Fruit fly (Drosophila melanogaster) whole organism, embryonic: ENCODE measurements around the gene CG13898.
A peak's percentile ranks its signal among the peaks of the same experiment; 100 is the strongest.

Experiments
- Antp ChIP-seq: fragments of 200-800 bp; sonication (Bioruptor generic); optimal IDR thresholded peaks from 3 replicates; lab custom pipeline; 2016; ENCODE audit warnings: missing biosample characterization, missing genetic modification characterization
- CG10366 ChIP-seq: fragments of 200-800 bp; sonication (Bioruptor generic); IDR thresholded peaks from 2 replicates; pipeline ENCODE4 v1.3.6; 2022; ENCODE audit warnings: missing biosample characterization, missing genetic modification characterization
- CG10959 ChIP-seq: fragments of 200-800 bp; sonication (Bioruptor generic); IDR thresholded peaks from 2 replicates; pipeline ENCODE4 v1.3.6; 2022; ENCODE audit warnings: missing biosample characterization, missing genetic modification characterization
- CG11247 ChIP-seq: fragments of 200-800 bp; sonication (Bioruptor generic); IDR thresholded peaks from 2 replicates; pipeline ENCODE4 v1.3.6; 2022; ENCODE audit warnings: missing biosample characterization, missing genetic modification characterization
- CG12744 ChIP-seq: fragments of 200-800 bp; sonication (Bioruptor generic); optimal IDR thresholded peaks from 2 replicates; lab custom pipeline; 2016; ENCODE audit warnings: missing biosample characterization, missing genetic modification characterization
- CG12942 ChIP-seq: fragments of 200-800 bp; sonication (Bioruptor generic); optimal IDR thresholded peaks from 3 replicates; lab custom pipeline; 2016; ENCODE audit warnings: missing biosample characterization, missing genetic modification characterization
- CG13775 ChIP-seq: fragments of 200-800 bp; sonication (Bioruptor generic); optimal IDR thresholded peaks from 3 replicates; lab custom pipeline; 2017; ENCODE audit warnings: missing biosample characterization, mild to moderate bottlenecking, missing genetic modification characterization
- CG17385 ChIP-seq: fragments of 200-800 bp; sonication (Bioruptor generic); optimal IDR thresholded peaks from 3 replicates; lab custom pipeline; 2018; ENCODE audit warnings: missing biosample characterization, mild to moderate bottlenecking, missing genetic modification characterization
- CG1832 ChIP-seq: fragments of 200-800 bp; sonication (Bioruptor generic); optimal IDR thresholded peaks from 2 replicates; lab custom pipeline; 2017; ENCODE audit warnings: missing biosample characterization, mild to moderate bottlenecking, missing genetic modification characterization, inconsistent platforms
- CG2889 ChIP-seq: fragments of 200-800 bp; sonication (Bioruptor generic); IDR thresholded peaks from 3 replicates; pipeline ENCODE4 v1.3.6; 2022; ENCODE audit warnings: missing biosample characterization, missing genetic modification characterization
- CG31224 ChIP-seq: fragments of 200-800 bp; sonication (Bioruptor generic); IDR thresholded peaks from 2 replicates; pipeline ENCODE4 v1.3.6; 2022; ENCODE audit warnings: missing biosample characterization, missing genetic modification characterization
- CG33557 ChIP-seq: fragments of 200-800 bp; sonication (Bioruptor generic); optimal IDR thresholded peaks from 2 replicates; lab custom pipeline; 2019; ENCODE audit warnings: missing biosample characterization, mild to moderate bottlenecking, missing genetic modification characterization, moderate library complexity
- CG3726 ChIP-seq: fragments of 200-800 bp; sonication (Bioruptor generic); IDR thresholded peaks from 3 replicates; pipeline ENCODE4, ENCODE4 v1.3.6; 2022; ENCODE audit warnings: missing biosample characterization, missing genetic modification characterization
- CG43689 ChIP-seq: fragments of 200-800 bp; sonication (Bioruptor generic); IDR thresholded peaks from 2 replicates; pipeline ENCODE4 v1.3.6; 2022; ENCODE audit warnings: missing biosample characterization, missing genetic modification characterization
- CG7556 ChIP-seq: fragments of 200-800 bp; sonication (Bioruptor generic); optimal IDR thresholded peaks from 2 replicates; lab custom pipeline; 2017; ENCODE audit warnings: missing biosample characterization, mild to moderate bottlenecking, missing genetic modification characterization
- CG8359 ChIP-seq: fragments of 200-800 bp; sonication (Bioruptor generic); optimal IDR thresholded peaks from 2 replicates; lab custom pipeline; 2017; ENCODE audit warnings: missing biosample characterization, mild to moderate bottlenecking, missing genetic modification characterization, borderline replicate concordance
- CG8478 ChIP-seq: fragments of >200 bp; optimal IDR thresholded peaks from 2 replicates; lab custom pipeline; 2018
- Dbx ChIP-seq: fragments of 200-800 bp; sonication (Bioruptor generic); IDR thresholded peaks from 3 replicates; pipeline ENCODE4 v1.3.6; 2022; ENCODE audit warnings: missing biosample characterization, missing genetic modification characterization
- Drgx ChIP-seq: fragments of 200-800 bp; sonication (Bioruptor generic); IDR thresholded peaks from 2 replicates; pipeline ENCODE4 v1.3.6; 2022; ENCODE audit warnings: missing biosample characterization, missing genetic modification characterization
- ERR ChIP-seq: fragments of 200-800 bp; sonication (Bioruptor generic); optimal IDR thresholded peaks from 2 replicates; lab custom pipeline; 2016; ENCODE audit warnings: missing biosample characterization, missing genetic modification characterization
- Ets97D ChIP-seq: fragments of 200-800 bp; sonication (Bioruptor generic); optimal IDR thresholded peaks from 3 replicates; lab custom pipeline; 2016; ENCODE audit warnings: missing biosample characterization, missing genetic modification characterization
- HmgD ChIP-seq: fragments of 200-800 bp; sonication (Bioruptor generic); optimal IDR thresholded peaks from 3 replicates; lab custom pipeline; 2016; ENCODE audit warnings: missing biosample characterization, missing genetic modification characterization
- Hr51 ChIP-seq, 2 experiments: fragments of 200-800 bp; sonication (Bioruptor generic); optimal IDR thresholded peaks; 2 replicates in 1 of 2; 3 replicates in 1 of 2; lab custom pipeline; 2016 to 2018; ENCODE audit warnings: missing biosample characterization in 2 of 2, missing genetic modification characterization in 2 of 2, mild to moderate bottlenecking in 1 of 2, moderate library complexity in 1 of 2
- Hsf ChIP-seq: fragments of 200-800 bp; sonication (Bioruptor generic); optimal IDR thresholded peaks from 3 replicates; lab custom pipeline; 2016; ENCODE audit warnings: missing biosample characterization, missing genetic modification characterization
- Lpt ChIP-seq: fragments of >200 bp; optimal IDR thresholded peaks from 2 replicates; lab custom pipeline; 2018; ENCODE audit warnings: missing biosample characterization, missing genetic modification characterization
- MTF-1 ChIP-seq: fragments of 200-800 bp; sonication (Bioruptor generic); optimal IDR thresholded peaks from 2 replicates; lab custom pipeline; 2018; ENCODE audit warnings: missing biosample characterization, mild to moderate bottlenecking, missing genetic modification characterization, borderline replicate concordance
- NK7.1 ChIP-seq: fragments of 200-800 bp; sonication (Bioruptor generic); optimal IDR thresholded peaks from 3 replicates; lab custom pipeline; 2016; ENCODE audit warnings: missing biosample characterization, missing genetic modification characterization
- Six4 ChIP-seq: fragments of 200-800 bp; sonication (Bioruptor generic); optimal IDR thresholded peaks from 2 replicates; lab custom pipeline; 2016; ENCODE audit warnings: missing biosample characterization, missing genetic modification characterization
- Stat92E ChIP-seq, 3 experiments: fragments of >200 bp in 2 of 3; fragments of 200-800 bp in 1 of 3; sonication (Bioruptor generic) in 1 of 3; optimal IDR thresholded peaks; 2 replicates each; lab custom pipeline; 2017 to 2019; ENCODE audit warnings: missing biosample characterization in 3 of 3, missing genetic modification characterization in 3 of 3, mild to moderate bottlenecking in 1 of 3, moderate library complexity in 1 of 3
- TFAM ChIP-seq: fragments of 200-800 bp; sonication (Bioruptor generic); optimal IDR thresholded peaks from 2 replicates; lab custom pipeline; 2017; ENCODE audit warnings: missing biosample characterization, missing genetic modification characterization, inconsistent platforms
- Trl ChIP-seq, 3 experiments: fragments of >200 bp in 2 of 3; fragments of 200-800 bp in 1 of 3; sonication (Bioruptor generic) in 1 of 3; optimal IDR thresholded peaks; 2 replicates in 1 of 3; 3 replicates in 2 of 3; lab custom pipeline; 2016 to 2017; ENCODE audit warnings: missing biosample characterization in 1 of 3, missing genetic modification characterization in 1 of 3
- Xbp1 ChIP-seq: fragments of 200-800 bp; sonication (Bioruptor generic); optimal IDR thresholded peaks from 3 replicates; lab custom pipeline; 2016; ENCODE audit warnings: missing biosample characterization, mild to moderate bottlenecking, missing genetic modification characterization
- ac ChIP-seq: fragments of 200-800 bp; sonication (Bioruptor generic); optimal IDR thresholded peaks from 3 replicates; lab custom pipeline; 2017; ENCODE audit warnings: missing biosample characterization, mild to moderate bottlenecking, missing genetic modification characterization
- bbx ChIP-seq: fragments of 200-800 bp; sonication (Bioruptor generic); IDR thresholded peaks from 2 replicates; pipeline ENCODE4 v1.3.6; 2022; ENCODE audit warnings: missing biosample characterization, missing genetic modification characterization; ENCODE audit not compliant: partially characterized antibody
- bowl ChIP-seq: fragments of 200-800 bp; sonication (Bioruptor generic); IDR thresholded peaks from 2 replicates; pipeline ENCODE4 v1.3.6; 2022; ENCODE audit warnings: missing biosample characterization, missing genetic modification characterization
- chn ChIP-seq: fragments of 200-800 bp; sonication (Bioruptor generic); optimal IDR thresholded peaks from 2 replicates; lab custom pipeline; 2016; ENCODE audit warnings: missing biosample characterization, missing genetic modification characterization
- da ChIP-seq: fragments of 200-800 bp; sonication (Bioruptor generic); optimal IDR thresholded peaks from 2 replicates; lab custom pipeline; 2016; ENCODE audit warnings: missing biosample characterization, missing genetic modification characterization
- eyg ChIP-seq: fragments of 200-800 bp; sonication (Bioruptor generic); optimal IDR thresholded peaks from 3 replicates; lab custom pipeline; 2016; ENCODE audit warnings: missing biosample characterization, missing genetic modification characterization
- fd64A ChIP-seq: fragments of 200-800 bp; sonication (Bioruptor generic); optimal IDR thresholded peaks from 3 replicates; lab custom pipeline; 2018; ENCODE audit warnings: missing biosample characterization, mild to moderate bottlenecking, missing genetic modification characterization
- gsb ChIP-seq: fragments of 200-800 bp; sonication (Bioruptor generic); IDR thresholded peaks from 2 replicates; pipeline ENCODE4 v1.3.6; 2022; ENCODE audit warnings: missing biosample characterization, missing genetic modification characterization
- hbn ChIP-seq: fragments of 200-800 bp; sonication (Bioruptor generic); IDR thresholded peaks from 2 replicates; pipeline ENCODE4 v1.3.6; 2022; ENCODE audit warnings: missing biosample characterization, missing genetic modification characterization; ENCODE audit not compliant: partially characterized antibody
- her ChIP-seq: fragments of 200-800 bp; sonication (Bioruptor generic); optimal IDR thresholded peaks from 2 replicates; lab custom pipeline; 2016; ENCODE audit warnings: missing biosample characterization, missing genetic modification characterization
- ind ChIP-seq: fragments of 200-800 bp; sonication (Bioruptor generic); optimal IDR thresholded peaks from 3 replicates; lab custom pipeline; 2016; ENCODE audit warnings: missing biosample characterization, missing genetic modification characterization
- kay ChIP-seq: fragments of 200-800 bp; sonication (Bioruptor generic); optimal IDR thresholded peaks from 2 replicates; lab custom pipeline; 2016; ENCODE audit warnings: missing biosample characterization, missing genetic modification characterization
- nerfin-2 ChIP-seq: fragments of 200-800 bp; sonication (Bioruptor generic); IDR thresholded peaks from 2 replicates; pipeline ENCODE4 v1.3.6; 2022; ENCODE audit warnings: missing biosample characterization, missing genetic modification characterization; ENCODE audit not compliant: partially characterized antibody
- ranshi ChIP-seq: fragments of 200-800 bp; sonication (Bioruptor generic); IDR thresholded peaks from 2 replicates; pipeline ENCODE4 v1.3.6; 2022; ENCODE audit warnings: missing biosample characterization, missing genetic modification characterization
- scrt ChIP-seq: fragments of 200-800 bp; sonication (Bioruptor generic); optimal IDR thresholded peaks from 2 replicates; lab custom pipeline; 2018; ENCODE audit warnings: missing biosample characterization, mild to moderate bottlenecking, missing genetic modification characterization, moderate library complexity
- sisA ChIP-seq: fragments of 200-800 bp; sonication (Bioruptor generic); IDR thresholded peaks from 2 replicates; pipeline ENCODE4 v1.3.6; 2022; ENCODE audit warnings: missing biosample characterization, missing genetic modification characterization
- sr ChIP-seq: fragments of 200-800 bp; sonication (Bioruptor generic); IDR thresholded peaks from 3 replicates; pipeline ENCODE4 v1.3.6; 2022; ENCODE audit warnings: missing biosample characterization, missing genetic modification characterization
- wdn ChIP-seq: fragments of 200-800 bp; sonication (Bioruptor generic); IDR thresholded peaks from 2 replicates; pipeline ENCODE4 v1.3.6; 2022; ENCODE audit warnings: missing biosample characterization, missing genetic modification characterization

CG13898 gene

DNA sequence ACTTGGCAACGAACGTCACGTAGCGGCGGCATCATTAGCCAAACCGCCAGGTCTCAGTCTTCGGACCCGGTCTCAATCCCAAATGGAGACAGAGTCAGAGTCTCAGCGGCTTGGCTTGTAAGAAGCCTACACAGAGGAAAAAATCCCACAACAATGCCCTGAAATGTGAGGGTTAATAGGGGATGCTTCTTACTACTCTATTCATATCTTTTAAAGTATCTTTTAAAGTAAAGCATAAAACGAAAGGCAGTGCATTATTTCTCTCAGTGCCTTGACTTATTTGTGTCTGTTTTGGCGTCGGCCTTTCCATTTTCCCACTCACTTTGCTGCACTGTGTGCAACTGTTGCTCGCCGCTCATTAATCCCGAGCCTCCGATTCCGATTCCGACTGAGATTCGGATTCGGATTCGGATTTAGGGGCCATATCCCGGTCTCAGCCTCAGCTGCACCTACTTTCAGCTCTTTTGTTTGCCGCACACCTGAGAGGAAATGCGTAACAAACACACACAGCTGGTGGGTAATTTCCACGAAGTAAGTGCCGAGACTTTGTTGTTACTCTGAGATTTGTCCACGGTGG lies 41.4 kb downstream of the CG13898 start (continued):
- peak; percentile 52; the same call in 1 of the 3 replicates for TF ChIP-seq CG2889 (GFP tag; lab: Robert Waterston, UW)
- peak; percentile 58 for TF ChIP-seq da
- TF ChIP-seq CG10959 (GFP tag; lab: Robert Waterston, UW): peak; percentile 88
- TF ChIP-seq Hsf (GFP tag; lab: Kevin White, UChicago): peak; percentile 82
- TF ChIP-seq Antp (GFP tag; lab: Kevin White, UChicago): peak; percentile 56
- TF ChIP-seq HmgD (GFP tag; lab: Kevin White, UChicago): peak; percentile 43
- TF ChIP-seq CG43689 (GFP tag; lab: Robert Waterston, UW): peak; percentile 68
- TF ChIP-seq NK7.1 (GFP tag; lab: Kevin White, UChicago): peak; percentile 67
- peak; percentile 69 for TF ChIP-seq kay (GFP tag; lab: Kevin White, UChicago)
- TF ChIP-seq Dbx: no peak
- TF ChIP-seq CG17385: peak; percentile 74
- TF ChIP-seq scrt (GFP tag; lab: Kevin White, UChicago): peak; percentile 33
- TF ChIP-seq Hr51 (GFP tag; optimal IDR thresholded peaks at IDR 0.05; lab: Kevin White, UChicago): peak; percentile 24 to 78
- peak; percentile 67 for TF ChIP-seq her
- TF ChIP-seq Trl (optimal IDR thresholded peaks at IDR 0.05; lab: Kevin White, UChicago): no peak
- peak; percentile 66 for TF ChIP-seq Trl (GFP tag; optimal IDR thresholded peaks at IDR 0.05; lab: Kevin White, UChicago)
- peak; percentile 76 for TF ChIP-seq ac (GFP tag; lab: Kevin White, UChicago)
- TF ChIP-seq sr (GFP tag; lab: Robert Waterston, UW): peak; percentile 73; the same call in 2 of the 3 replicates
- peak; percentile 88; the same call in 2 of the 3 replicates for TF ChIP-seq CG3726
- peak in 1 of 3 experiments; percentile 67 for TF ChIP-seq Stat92E (GFP tag; optimal IDR thresholded peaks at IDR 0.05; lab: Kevin White, UChicago)
- peak; percentile 60 for TF ChIP-seq CG12942 (GFP tag; lab: Kevin White, UChicago)
- TF ChIP-seq gsb (GFP tag; lab: Robert Waterston, UW): peak; percentile 54; the same call in 1 of the 2 replicates
- peak; percentile 86 for TF ChIP-seq ranshi (GFP tag; lab: Robert Waterston, UW)
- TF ChIP-seq CG7556: peak; percentile 81
- peak; percentile 88 for TF ChIP-seq CG10366 (GFP tag; lab: Robert Waterston, UW)
- peak; percentile 97 for TF ChIP-seq Drgx (GFP tag; lab: Robert Waterston, UW)
- TF ChIP-seq TFAM: peak; percentile 21
- TF ChIP-seq CG12744 (GFP tag; lab: Kevin White, UChicago): peak; percentile 22
- TF ChIP-seq sisA (GFP tag; lab: Robert Waterston, UW): peak; percentile 90
- peak; percentile 89 for TF ChIP-seq chn (GFP tag; lab: Kevin White, UChicago)
- peak; percentile 55 for TF ChIP-seq CG33557 (GFP tag; lab: Kevin White, UChicago)
- no peak for TF ChIP-seq bbx
- TF ChIP-seq ind (GFP tag; lab: Kevin White, UChicago): peak; percentile 74
- TF ChIP-seq eyg (GFP tag; lab: Kevin White, UChicago): peak; percentile 59
- TF ChIP-seq bowl: peak; percentile 49; the same call in 1 of the 2 replicates
- TF ChIP-seq Six4: peak; percentile 80
- TF ChIP-seq ERR: peak; percentile 66
- TF ChIP-seq CG8478 (lab: Kevin White, UChicago): no peak
- TF ChIP-seq Xbp1: peak; percentile 83
- no peak for TF ChIP-seq CG1832 (GFP tag; lab: Kevin White, UChicago)
- TF ChIP-seq nerfin-2 (GFP tag; lab: Robert Waterston, UW): no peak
- TF ChIP-seq CG11247 (GFP tag; lab: Robert Waterston, UW): peak; percentile 77
- peak; percentile 45; the same call in 1 of the 2 replicates for TF ChIP-seq CG31224 (GFP tag; lab: Robert Waterston, UW)
- no peak for TF ChIP-seq Lpt (GFP tag; lab: Kevin White, UChicago)
- peak; percentile 29; the same call in 1 of the 2 replicates for TF ChIP-seq wdn (GFP tag; lab: Robert Waterston, UW)
- TF ChIP-seq Ets97D (GFP tag; lab: Kevin White, UChicago): peak; percentile 52
- TF ChIP-seq CG8359 (GFP tag; lab: Kevin White, UChicago): peak; percentile 63
- peak; percentile 43 for TF ChIP-seq fd64A (GFP tag; lab: Kevin White, UChicago)
- peak; percentile 64 for TF ChIP-seq MTF-1 (GFP tag; lab: Kevin White, UChicago)
- TF ChIP-seq hbn (GFP tag; lab: Robert Waterston, UW): no peak
- TF ChIP-seq CG13775 (GFP tag; lab: Kevin White, UChicago): peak; percentile 45
